Worm (Caenorhabditis elegans): ENCODE data around the gene F33H12.7.
"Not testable (repeated sequence)": the region's sequence is repeated elsewhere in the genome, so short reads cannot be mapped to it uniquely, and the experiment has no call there.

The F33H12.7 gene

DNA sequence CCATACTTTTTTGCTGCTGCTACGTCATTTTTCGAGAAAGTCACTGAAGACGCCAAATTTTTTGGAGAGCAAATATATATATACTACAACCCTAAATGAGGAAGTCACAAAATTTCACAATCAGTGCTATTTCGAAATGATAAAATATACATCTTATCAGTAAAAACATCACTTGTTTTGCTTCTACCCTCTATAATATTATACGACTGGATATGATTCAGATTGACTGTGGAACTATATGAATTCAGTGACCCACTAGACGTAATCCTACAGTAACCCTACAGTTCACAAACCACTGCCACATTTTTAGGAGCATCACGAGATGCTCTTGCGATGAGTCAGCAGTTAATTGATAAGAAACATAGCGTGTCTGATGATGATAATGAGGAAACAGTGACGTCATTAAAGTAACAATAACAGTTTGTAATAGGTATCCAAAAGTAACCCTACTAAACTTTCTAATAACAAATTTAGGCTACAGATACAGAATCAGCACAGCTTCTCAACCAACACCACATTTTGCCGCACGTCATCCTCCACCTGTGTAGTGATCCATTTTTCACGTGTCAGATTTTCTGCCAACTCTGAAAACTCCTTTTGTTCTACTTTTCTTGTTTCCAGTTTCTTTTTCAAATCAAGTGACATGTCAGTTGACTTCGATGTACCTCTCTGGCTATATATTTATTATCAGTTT, at the start of gene F33H12.7, which contains the start of gene sri-39:
TSS of gene F33H12.7 (minus strand) at position 51 of the 694 bp plus-strand sequence.
TSS of gene sri-39 (plus strand) at position 644 of the 694 bp plus-strand sequence.
- TF ChIP-seq elt-2 (tag; optimal IDR thresholded peaks at IDR 0.05): peak; percentile 85
- no peak for TF ChIP-seq ttx-3 (tag; optimal IDR thresholded peaks at IDR 0.05)

DNA sequence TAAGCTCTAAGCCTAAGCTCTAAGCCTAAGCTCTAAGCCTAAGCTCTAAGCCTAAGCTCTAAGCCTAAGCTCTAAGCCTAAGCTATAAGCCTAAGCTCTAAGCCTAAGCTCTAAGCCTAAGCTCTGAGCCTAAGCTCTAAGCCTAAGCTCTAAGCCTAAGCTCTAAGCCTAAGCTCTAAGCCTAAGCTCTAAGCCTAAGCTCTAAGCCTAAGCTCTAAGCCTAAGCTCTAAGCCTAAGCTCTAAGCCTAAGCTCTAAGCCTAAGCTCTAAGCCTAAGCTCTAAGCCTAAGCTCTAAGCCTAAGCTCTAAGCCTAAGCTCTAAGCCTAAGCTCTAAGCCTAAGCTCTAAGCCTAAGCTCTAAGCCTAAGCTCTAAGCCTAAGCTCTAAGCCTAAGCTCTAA, 45.5 kb upstream of the F33H12.7 start:
- peak; percentile 89 for TF ChIP-seq dve-1 (tag; optimal IDR thresholded peaks at IDR 0.05)

ce11 chrII:2631169-2631568, 44.5 kb upstream of the F33H12.7 start, which contains the start of gene D2062.1:
Gene D2062.1 (plus strand): TSS chrII:2631469.
- TF ChIP-seq ztf-16 (tag; optimal IDR thresholded peaks at IDR 0.05) (no peak), ceh-18 (tag; optimal IDR thresholded peaks at IDR 0.05) (no peak), ama-1 (optimal IDR thresholded peaks at IDR 0.05) (no peak), fkh-6 (tag; optimal IDR thresholded peaks at IDR 0.05) (no peak)

DNA sequence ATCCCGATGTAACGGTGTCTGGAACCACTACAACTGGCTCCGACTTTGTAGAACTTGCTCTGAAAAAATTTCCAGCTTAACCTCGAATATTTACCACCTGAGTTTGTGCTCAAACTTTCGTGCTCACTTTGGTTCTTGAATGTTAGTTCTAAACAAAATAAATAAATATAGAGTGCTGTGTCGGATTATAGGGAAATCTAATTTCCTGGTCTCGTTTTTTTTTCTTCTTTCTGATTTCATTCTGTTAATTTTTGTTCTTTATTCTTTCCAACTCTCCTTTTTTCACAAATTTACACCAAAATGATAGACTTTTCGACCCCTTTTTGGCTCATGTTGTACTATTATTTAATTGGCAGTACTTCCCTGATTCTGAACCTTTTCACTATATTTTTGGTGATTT, 42.6 kb upstream of the F33H12.7 start, which contains the start of gene sri-37:
TSS of gene sri-37 (plus strand) at position 301 of the 400 bp plus-strand sequence.
- no peak for TF ChIP-seq ceh-22 (tag; optimal IDR thresholded peaks at IDR 0.05)
- no peak for TF ChIP-seq fkh-6 (tag; optimal IDR thresholded peaks at IDR 0.05)

- TF ChIP-seq ahr-1 (tag; optimal IDR thresholded peaks at IDR 0.05): no peak
- no peak for TF ChIP-seq madf-2 (tag; optimal IDR thresholded peaks at IDR 0.05)
- TF ChIP-seq pros-1 (tag; optimal IDR thresholded peaks at IDR 0.05): no peak
These were observed 41.7 kb upstream of the F33H12.7 start for ce11 chrII:2628401-2628800.

ce11 chrII:2627154-2627799, 40.6 kb upstream of the F33H12.7 start, which contains the start of gene sri-71:
Gene sri-71 (plus strand): TSS chrII:2627749.
- TF ChIP-seq ceh-2 (tag; optimal IDR thresholded peaks at IDR 0.05): no peak
- TF ChIP-seq C08G9.2 (tag; optimal IDR thresholded peaks at IDR 0.05): no peak
- TF ChIP-seq F13H6.1 (tag; optimal IDR thresholded peaks at IDR 0.05): no peak
- no peak for TF ChIP-seq ahr-1 (tag; optimal IDR thresholded peaks at IDR 0.05)
- no peak for TF ChIP-seq unc-86 (tag; optimal IDR thresholded peaks at IDR 0.05)
- no peak for TF ChIP-seq ceh-34 (tag; optimal IDR thresholded peaks at IDR 0.05)
- no peak for TF ChIP-seq ceh-24 (tag; optimal IDR thresholded peaks at IDR 0.05)
- TF ChIP-seq unc-42 (tag; optimal IDR thresholded peaks at IDR 0.05): no peak
- no peak for TF ChIP-seq ceh-45 (GFP tag; IDR thresholded peaks at IDR 0.05)
- TF ChIP-seq sox-4 (tag; optimal IDR thresholded peaks at IDR 0.05): no peak
- no peak for TF ChIP-seq K02D7.2 (tag; optimal IDR thresholded peaks at IDR 0.05)
- no peak for TF ChIP-seq ceh-48 (tag; optimal IDR thresholded peaks at IDR 0.05)
- no peak for TF ChIP-seq pros-1 (tag; optimal IDR thresholded peaks at IDR 0.05)

DNA sequence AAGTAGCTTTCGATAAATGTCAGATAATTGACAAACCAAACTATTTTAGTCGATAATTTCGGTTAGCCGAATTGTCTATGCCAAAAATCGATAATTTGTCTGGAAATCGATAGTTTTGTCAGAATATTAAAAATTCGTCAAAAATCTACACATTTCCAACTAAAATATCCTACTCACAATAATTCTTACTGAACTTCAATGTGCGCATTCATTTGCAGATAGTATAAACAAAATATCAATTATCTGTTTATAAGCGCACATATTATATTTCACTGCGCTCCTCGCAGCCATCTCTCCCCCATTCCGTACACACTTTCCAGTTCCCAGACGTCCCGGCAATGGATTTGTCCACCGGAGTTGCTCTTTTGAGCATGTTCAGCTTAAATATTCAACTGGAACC, 38.1 kb upstream of the F33H12.7 start, which contains the start of gene lgc-28:
TSS of gene lgc-28 (plus strand) at position 301 of the 400 bp plus-strand sequence.
- no peak for TF ChIP-seq ceh-18 (tag; optimal IDR thresholded peaks at IDR 0.05)

- not testable (repeated sequence) for TF ChIP-seq T23F11.4 (GFP tag; optimal IDR thresholded peaks at IDR 0.05); hlh-13 (GFP tag; optimal IDR thresholded peaks at IDR 0.05); ceh-34 (tag; optimal IDR thresholded peaks at IDR 0.05)
These were observed 36.3 kb upstream of the F33H12.7 start, which contains the start of gene D2062.4 for ce11 chrII:2622936-2623452. Gene D2062.4 (plus strand): TSS chrII:2623402.
